Worm (Caenorhabditis elegans) whole organism, L2 larva: ENCODE measurements around the gene ZK686.3.

Experiments
- C34F6.9 ChIP-seq: fragments of 150-350 bp; optimal IDR thresholded peaks from 2 replicates; lab custom pipeline; 2014; ENCODE audit warnings: missing biosample characterization, missing genetic modification characterization
- F13H6.1 ChIP-seq: sonication (generic microtip); optimal IDR thresholded peaks from 2 replicates; lab custom pipeline; 2016; ENCODE audit warnings: missing genetic modification characterization, missing compliant biosample characterization
- Y55F3AM.14 ChIP-seq: fragments of 200-800 bp; sonication (Bioruptor generic); optimal IDR thresholded peaks from 2 replicates; lab custom pipeline; 2018; ENCODE audit warnings: mild to moderate bottlenecking, missing genetic modification characterization, missing compliant biosample characterization
- alr-1 ChIP-seq: fragments of 150-350 bp; optimal IDR thresholded peaks from 2 replicates; lab custom pipeline; 2014; ENCODE audit warnings: missing biosample characterization, missing genetic modification characterization
- aly-2 ChIP-seq: fragments of 150-350 bp; optimal IDR thresholded peaks from 2 replicates; lab custom pipeline; 2014; ENCODE audit warnings: missing biosample characterization, missing genetic modification characterization
- ama-1 ChIP-seq: fragments of 150-350 bp; optimal IDR thresholded peaks from 2 replicates; lab custom pipeline; 2018; ENCODE audit warnings: inconsistent platforms
- blmp-1 ChIP-seq: sonication (generic microtip); optimal IDR thresholded peaks from 2 replicates; lab custom pipeline; 2017; ENCODE audit warnings: missing genetic modification characterization, mild to moderate bottlenecking, missing compliant biosample characterization, antibody characterized with exemption, moderate library complexity; ENCODE audit not compliant: insufficient read depth
- ceh-16 ChIP-seq: fragments of 150-350 bp; optimal IDR thresholded peaks from 2 replicates; lab custom pipeline; 2014; ENCODE audit warnings: missing biosample characterization, missing genetic modification characterization
- ceh-82 ChIP-seq: fragments of 150-350 bp; optimal IDR thresholded peaks from 2 replicates; lab custom pipeline; 2014; ENCODE audit warnings: missing biosample characterization, missing genetic modification characterization
- crh-2 ChIP-seq: sonication (generic microtip); optimal IDR thresholded peaks from 2 replicates; lab custom pipeline; 2017; ENCODE audit warnings: missing biosample characterization, missing genetic modification characterization
- dmd-4 ChIP-seq: sonication (generic microtip); optimal IDR thresholded peaks from 2 replicates; lab custom pipeline; 2017; ENCODE audit warnings: missing biosample characterization, missing genetic modification characterization
- egl-27 ChIP-seq: sonication (generic microtip); optimal IDR thresholded peaks from 3 replicates; lab custom pipeline; 2017; ENCODE audit warnings: missing biosample characterization, missing genetic modification reagents, missing genetic modification characterization
- elt-1 ChIP-seq: fragments of 150-350 bp; optimal IDR thresholded peaks from 2 replicates; lab custom pipeline; 2014; ENCODE audit warnings: missing biosample characterization, missing genetic modification characterization
- elt-3 ChIP-seq: sonication (generic microtip); optimal IDR thresholded peaks from 2 replicates; lab custom pipeline; 2017; ENCODE audit warnings: missing biosample characterization, missing genetic modification characterization
- gmeb-1 ChIP-seq: fragments of 150-350 bp; optimal IDR thresholded peaks from 2 replicates; lab custom pipeline; 2014; ENCODE audit warnings: missing biosample characterization, missing genetic modification characterization
- lin-11 ChIP-seq: fragments of 150-350 bp; sonication (generic microtip); optimal IDR thresholded peaks from 2 replicates; lab custom pipeline; 2014; ENCODE audit warnings: missing biosample characterization, missing genetic modification characterization, inconsistent platforms, mixed read lengths
- lin-13 ChIP-seq: fragments of 150-350 bp; optimal IDR thresholded peaks from 2 replicates; lab custom pipeline; 2014; ENCODE audit warnings: missing biosample characterization, missing genetic modification reagents, missing genetic modification characterization
- lsy-2 ChIP-seq, 2 experiments: fragments of 150-350 bp in 1 of 2; sonication (generic microtip) in 1 of 2; optimal IDR thresholded peaks; 2 replicates each; lab custom pipeline; 2014 to 2017; ENCODE audit warnings: missing biosample characterization in 2 of 2, missing genetic modification characterization in 2 of 2
- mab-5 ChIP-seq: fragments of 150-350 bp; optimal IDR thresholded peaks from 2 replicates; lab custom pipeline; 2014; ENCODE audit warnings: missing biosample characterization, missing genetic modification characterization
- mbf-1 ChIP-seq: sonication (generic microtip); optimal IDR thresholded peaks from 2 replicates; lab custom pipeline; 2017; ENCODE audit warnings: missing biosample characterization, missing genetic modification characterization
- mdl-1 ChIP-seq, 2 experiments: fragments of 150-350 bp in 1 of 2; sonication (generic microtip) in 1 of 2; optimal IDR thresholded peaks; 2 replicates each; lab custom pipeline; 2017; ENCODE audit warnings: missing biosample characterization in 2 of 2, missing genetic modification characterization in 2 of 2
- nhr-10 ChIP-seq: sonication (generic microtip); optimal IDR thresholded peaks from 2 replicates; lab custom pipeline; 2017; ENCODE audit warnings: missing biosample characterization, missing genetic modification characterization
- nhr-11 ChIP-seq: fragments of 150-350 bp; optimal IDR thresholded peaks from 2 replicates; lab custom pipeline; 2014; ENCODE audit warnings: missing biosample characterization, missing genetic modification characterization
- nhr-21 ChIP-seq: fragments of 150-350 bp; optimal IDR thresholded peaks from 2 replicates; lab custom pipeline; 2014; ENCODE audit warnings: missing biosample characterization, missing genetic modification characterization
- peb-1 ChIP-seq: fragments of 150-350 bp; optimal IDR thresholded peaks from 2 replicates; lab custom pipeline; 2014; ENCODE audit warnings: missing biosample characterization, missing genetic modification characterization
- sem-4 ChIP-seq: fragments of 150-350 bp; optimal IDR thresholded peaks from 2 replicates; lab custom pipeline; 2014; ENCODE audit warnings: missing biosample characterization, missing genetic modification reagents, missing genetic modification characterization
- skn-1 ChIP-seq: sonication (generic microtip); optimal IDR thresholded peaks from 2 replicates; lab custom pipeline; 2017; ENCODE audit warnings: missing biosample characterization, missing genetic modification characterization
- sma-9 ChIP-seq, 2 experiments: fragments of 150-350 bp in 1 of 2; sonication (generic microtip) in 1 of 2; optimal IDR thresholded peaks; 2 replicates each; lab custom pipeline; 2014 to 2016; ENCODE audit warnings: missing genetic modification characterization in 2 of 2, mild to moderate bottlenecking in 1 of 2, missing biosample characterization in 1 of 2, missing compliant biosample characterization in 1 of 2, missing genetic modification reagents in 1 of 2, moderate library complexity in 1 of 2
- snpc-4 ChIP-seq: fragments of 150-350 bp; optimal IDR thresholded peaks from 2 replicates; lab custom pipeline; 2014; ENCODE audit warnings: missing biosample characterization, missing genetic modification characterization
- unc-55 ChIP-seq: fragments of 150-350 bp; sonication (generic microtip); optimal IDR thresholded peaks from 3 replicates; lab custom pipeline; 2014; ENCODE audit warnings: missing biosample characterization, missing genetic modification reagents, missing genetic modification characterization
- unc-62 ChIP-seq: fragments of 150-350 bp; optimal IDR thresholded peaks from 2 replicates; lab custom pipeline; 2014; ENCODE audit warnings: missing biosample characterization, missing genetic modification reagents, missing genetic modification characterization
- zag-1 ChIP-seq: fragments of 150-350 bp; optimal IDR thresholded peaks from 2 replicates; lab custom pipeline; 2014; ENCODE audit warnings: missing biosample characterization, missing genetic modification characterization
- ztf-11 ChIP-seq: sonication (generic microtip); optimal IDR thresholded peaks from 2 replicates; lab custom pipeline; 2017; ENCODE audit warnings: missing biosample characterization, missing genetic modification characterization
- ztf-4 ChIP-seq: fragments of 150-350 bp; optimal IDR thresholded peaks from 2 replicates; lab custom pipeline; 2014; ENCODE audit warnings: missing biosample characterization, missing genetic modification characterization

The ZK686.3 gene

ce11 chrIII:7780566-7781238 lies 11.8 kb upstream of the ZK686.3 start (continued):
- no peak for TF ChIP-seq snpc-4
- no peak for TF ChIP-seq ztf-11 (tag; lab: Kevin White, UChicago)
- TF ChIP-seq nhr-11 (tag; lab: Kevin White, UChicago), result no peak

ce11 chrIII:7779313-7779712 lies 10.4 kb upstream of the ZK686.3 start:
- TF ChIP-seq lsy-2 (tag; optimal IDR thresholded peaks at IDR 0.05; lab: Kevin White, UChicago), result peak in 1 of 2 experiments; percentile 62
- TF ChIP-seq nhr-21 (tag; lab: Kevin White, UChicago), result no peak

ce11 chrIII:7778530-7778929 lies 9.7 kb upstream of the ZK686.3 start:
- TF ChIP-seq crh-2 (tag; lab: Kevin White, UChicago) (no peak), F13H6.1 (tag; lab: Kevin White, UChicago) (peak; percentile 14), blmp-1 (no peak), lsy-2 (tag; optimal IDR thresholded peaks at IDR 0.05; lab: Kevin White, UChicago) (peak in 1 of 2 experiments; percentile 91), aly-2 (tag; lab: Kevin White, UChicago) (no peak), elt-1 (tag; lab: Kevin White, UChicago) (no peak), peb-1 (no peak), sma-9 (GFP tag; optimal IDR thresholded peaks at IDR 0.05; lab: Kevin White, UChicago) (no peak), sma-9 (tag; optimal IDR thresholded peaks at IDR 0.05; lab: Kevin White, UChicago) (no peak), ztf-4 (tag; lab: Kevin White, UChicago) (no peak), egl-27 (no peak), mab-5 (peak; percentile 89)
- TF ChIP-seq, all 48 proteins: peak for 3

ce11 chrIII:7775983-7776440 lies 7.1 kb upstream of the ZK686.3 start, which contains the start of gene bath-15:
Gene bath-15, minus strand, starts transcription at chrIII:7776033.
- TF ChIP-seq lin-13 (GFP tag; lab: Kevin White, UChicago) (no peak), mdl-1 (tag; optimal IDR thresholded peaks at IDR 0.05; lab: Kevin White, UChicago) (no peak), lin-11 (tag; lab: Kevin White, UChicago) (no peak), skn-1 (no peak), sem-4 (tag; lab: Kevin White, UChicago) (no peak), Y55F3AM.14 (GFP tag; lab: Kevin White, UChicago) (no peak), nhr-21 (tag; lab: Kevin White, UChicago) (no peak), unc-62 (GFP tag; lab: Kevin White, UChicago) (no peak), blmp-1 (no peak), dmd-4 (tag; lab: Kevin White, UChicago) (no peak), sma-9 (GFP tag; optimal IDR thresholded peaks at IDR 0.05; lab: Kevin White, UChicago) (no peak), sma-9 (tag; optimal IDR thresholded peaks at IDR 0.05; lab: Kevin White, UChicago) (no peak), gmeb-1 (no peak), alr-1 (tag; lab: Kevin White, UChicago) (no peak)

ce11 chrIII:7773791-7774190 lies 4.9 kb upstream of the ZK686.3 start:
- TF ChIP-seq skn-1 (no peak), ceh-16 (tag; lab: Kevin White, UChicago) (no peak), snpc-4 (no peak), gmeb-1 (no peak), ceh-82 (tag; lab: Kevin White, UChicago) (no peak), C34F6.9 (no peak)

ce11 chrIII:7772901-7773300 lies 4.0 kb upstream of the ZK686.3 start, which contains the start of the genes ZK686.6 and ZK686.1:
Gene ZK686.6, minus strand, starts transcription at chrIII:7773001.
Gene ZK686.1, plus strand, starts transcription at chrIII:7773134.
- TF ChIP-seq sma-9 (GFP tag; optimal IDR thresholded peaks at IDR 0.05; lab: Kevin White, UChicago) (no peak), sma-9 (tag; optimal IDR thresholded peaks at IDR 0.05; lab: Kevin White, UChicago) (no peak), lin-11 (tag; lab: Kevin White, UChicago) (no peak), alr-1 (tag; lab: Kevin White, UChicago) (no peak), Y55F3AM.14 (GFP tag; lab: Kevin White, UChicago) (no peak), elt-1 (tag; lab: Kevin White, UChicago) (no peak), unc-55 (GFP tag; lab: Kevin White, UChicago) (no peak), aly-2 (tag; lab: Kevin White, UChicago) (no peak), dmd-4 (tag; lab: Kevin White, UChicago) (no peak), ama-1 (lab: Kevin White, UChicago) (no peak), blmp-1 (no peak), mdl-1 (tag; optimal IDR thresholded peaks at IDR 0.05; lab: Kevin White, UChicago) (no peak), elt-3 (tag; lab: Kevin White, UChicago) (no peak), zag-1 (no peak), nhr-11 (tag; lab: Kevin White, UChicago) (no peak), mbf-1 (tag; lab: Kevin White, UChicago) (no peak), crh-2 (tag; lab: Kevin White, UChicago) (no peak), nhr-10 (tag; lab: Kevin White, UChicago) (no peak), ztf-11 (tag; lab: Kevin White, UChicago) (no peak)
